Worm (Caenorhabditis elegans) whole organism, late embryonic: Measurements from ENCODE around the gene ist-1.

ENCODE experiments used
- T23F11.4 ChIP-seq: fragments of 200-800 bp; sonication (Bioruptor generic); optimal IDR thresholded peaks from 2 replicates; lab custom pipeline; 2018; ENCODE audit warnings: mild to moderate bottlenecking, missing genetic modification characterization, missing compliant biosample characterization
- fax-1 ChIP-seq: sonication (generic microtip); optimal IDR thresholded peaks from 2 replicates; lab custom pipeline; 2016; ENCODE audit warnings: missing genotype, missing genetic modification characterization, missing compliant biosample characterization
- lin-11 ChIP-seq: fragments of 200-800 bp; sonication (Bioruptor generic); optimal IDR thresholded peaks from 2 replicates; lab custom pipeline; 2018; ENCODE audit warnings: mild to moderate bottlenecking, missing genetic modification characterization, missing compliant biosample characterization
- nfya-1 ChIP-seq: sonication (generic microtip); optimal IDR thresholded peaks from 2 replicates; lab custom pipeline; 2017; ENCODE audit warnings: missing genetic modification characterization, mild to moderate bottlenecking, missing compliant biosample characterization, antibody characterized with exemption, moderate library complexity
- npax-4 ChIP-seq: sonication (generic microtip); optimal IDR thresholded peaks from 2 replicates; lab custom pipeline; 2016; ENCODE audit warnings: missing genetic modification characterization, missing compliant biosample characterization
- pat-9 ChIP-seq: fragments of 200-800 bp; sonication (Bioruptor generic); optimal IDR thresholded peaks from 2 replicates; lab custom pipeline; 2018; ENCODE audit warnings: mild to moderate bottlenecking, missing genetic modification characterization, moderate library complexity, missing compliant biosample characterization
- pha-4 ChIP-seq: fragments of 150-350 bp; optimal IDR thresholded peaks from 2 replicates; lab custom pipeline; 2018; ENCODE audit warnings: missing biosample characterization, missing genetic modification reagents, missing genetic modification characterization
- sdc-2 ChIP-seq: sonication (generic microtip); optimal IDR thresholded peaks from 2 replicates; lab custom pipeline; 2016; ENCODE audit warnings: missing genotype, missing genetic modification characterization, missing compliant biosample characterization
- tbx-7 ChIP-seq: sonication (generic microtip); optimal IDR thresholded peaks from 2 replicates; lab custom pipeline; 2016; ENCODE audit warnings: missing genotype, missing genetic modification characterization, missing compliant biosample characterization
- unc-55 ChIP-seq: sonication (generic microtip); optimal IDR thresholded peaks from 2 replicates; lab custom pipeline; 2017; ENCODE audit warnings: missing biosample characterization, missing genetic modification reagents, missing genetic modification characterization
- unc-86 ChIP-seq: sonication (generic microtip); optimal IDR thresholded peaks from 2 replicates; lab custom pipeline; 2016; ENCODE audit warnings: missing genetic modification characterization, missing compliant biosample characterization

ce11 chrX:7126348-7126747, at the start of gene ist-1:
- no peak for TF ChIP-seq T23F11.4 (GFP tag; lab: Kevin White, UChicago)
- TF ChIP-seq fax-1 (tag; lab: Kevin White, UChicago) = no peak
- no peak for TF ChIP-seq lin-11 (tag; lab: Kevin White, UChicago)
- TF ChIP-seq unc-55 (GFP tag; lab: Kevin White, UChicago) = no peak
- TF ChIP-seq nfya-1 = no peak
- TF ChIP-seq tbx-7 (tag; lab: Kevin White, UChicago) = no peak
- no peak for TF ChIP-seq sdc-2 (tag; lab: Kevin White, UChicago)
- no peak for TF ChIP-seq pha-4
- no peak for TF ChIP-seq unc-86 (tag; lab: Kevin White, UChicago)
- TF ChIP-seq pat-9 (tag; lab: Kevin White, UChicago) = no peak
- no peak for TF ChIP-seq npax-4 (tag; lab: Kevin White, UChicago)
